Fruit fly (Drosophila melanogaster): ENCODE data around the gene Dph4.
A peak's percentile ranks its signal among the peaks of the same experiment; 100 is the strongest.

The Dph4 gene

dm6 chr3R:5587863-5588519 is 35.9 kb downstream of the Dph4 start, which contains the start of gene CG2926 (continued):
- no peak for TF ChIP-seq Hand (GFP tag; optimal IDR thresholded peaks at IDR 0.05)
- peak; percentile 68 for TF ChIP-seq CG2129 (GFP tag; IDR thresholded peaks at IDR 0.05; ENCODE audit: partially characterized antibody)
- TF ChIP-seq insv (GFP tag; optimal IDR thresholded peaks at IDR 0.05), result peak in 1 of 2 experiments; percentile 48
- TF ChIP-seq ham (GFP tag; IDR thresholded peaks at IDR 0.05), result no peak
- TF ChIP-seq Eip74EF (GFP tag; optimal IDR thresholded peaks at IDR 0.05), result no peak
- peak; percentile 40 for TF ChIP-seq fu2 (GFP tag; optimal IDR thresholded peaks at IDR 0.05)
- no peak for TF ChIP-seq CG12219 (GFP tag; optimal IDR thresholded peaks at IDR 0.05)
- no peak for TF ChIP-seq CG11093 (GFP tag; IDR thresholded peaks at IDR 0.05)
- no peak for TF ChIP-seq CG8290 (GFP tag; optimal IDR thresholded peaks at IDR 0.05)
- TF ChIP-seq CG8290 (tag; optimal IDR thresholded peaks at IDR 0.05), result no peak
- no peak for TF ChIP-seq CG3726 (GFP tag; IDR thresholded peaks at IDR 0.05)
- TF ChIP-seq al (GFP tag; IDR thresholded peaks at IDR 0.05), result peak; percentile 37; the same call in 1 of the 2 replicates
- TF ChIP-seq Sry-β (GFP tag; optimal IDR thresholded peaks at IDR 0.05), result no peak
- TF ChIP-seq kah (GFP tag; optimal IDR thresholded peaks at IDR 0.05), result no peak
- no peak for TF ChIP-seq CG14050 (GFP tag; IDR thresholded peaks at IDR 0.05)
- TF ChIP-seq aop (GFP tag; IDR thresholded peaks at IDR 0.05), result no peak
- TF ChIP-seq gfzf (GFP tag; optimal IDR thresholded peaks at IDR 0.05), result peak; percentile 26
- TF ChIP-seq CG10321 (GFP tag; IDR thresholded peaks at IDR 0.05), result no peak
- TF ChIP-seq CG4424 (GFP tag; optimal IDR thresholded peaks at IDR 0.05), result no peak
- peak; percentile 37 for TF ChIP-seq nmo (GFP tag; optimal IDR thresholded peaks at IDR 0.05)
- TF ChIP-seq CG12104 (GFP tag; optimal IDR thresholded peaks at IDR 0.05), result no peak
- TF ChIP-seq Neu2 (GFP tag; optimal IDR thresholded peaks at IDR 0.05; ENCODE audit: borderline replicate concordance), result no peak
- peak; percentile 63 for TF ChIP-seq CG15514 (GFP tag; optimal IDR thresholded peaks at IDR 0.05)
- peak; percentile 35 for TF ChIP-seq CG17912 (GFP tag; optimal IDR thresholded peaks at IDR 0.05)
- no peak for TF ChIP-seq sisA (GFP tag; IDR thresholded peaks at IDR 0.05)
- no peak for TF ChIP-seq exex (tag; optimal IDR thresholded peaks at IDR 0.05)
- no peak for TF ChIP-seq CG3065 (GFP tag; optimal IDR thresholded peaks at IDR 0.05)
- TF ChIP-seq shn (GFP tag; optimal IDR thresholded peaks at IDR 0.05), result peak; percentile 58
- TF ChIP-seq H15 (GFP tag; IDR thresholded peaks at IDR 0.05), result no peak; the same call in 2 of the 3 replicates
- TF ChIP-seq run (tag; optimal IDR thresholded peaks at IDR 0.05), result no peak
- no peak for TF ChIP-seq CG17568 (GFP tag; optimal IDR thresholded peaks at IDR 0.05)
- TF ChIP-seq ab (GFP tag; optimal IDR thresholded peaks at IDR 0.05), result no peak
- peak; percentile 72 for TF ChIP-seq E2f2 (GFP tag; IDR thresholded peaks at IDR 0.05)
- no peak for TF ChIP-seq bcd (GFP tag; optimal IDR thresholded peaks at IDR 0.05)
- TF ChIP-seq rib (GFP tag; IDR thresholded peaks at IDR 0.05), result peak; percentile 57
- no peak for TF ChIP-seq Lim3 (GFP tag; IDR thresholded peaks at IDR 0.05)
- TF ChIP-seq CG31388 (GFP tag; optimal IDR thresholded peaks at IDR 0.05), result no peak
- peak; percentile 79 for TF ChIP-seq CG9932 (GFP tag; IDR thresholded peaks at IDR 0.05)
- TF ChIP-seq Max (GFP tag; optimal IDR thresholded peaks at IDR 0.05), result no peak
- TF ChIP-seq CG4282 (GFP tag; optimal IDR thresholded peaks at IDR 0.05), result peak; percentile 15
- peak; percentile 42; the same call in 1 of the 2 replicates for TF ChIP-seq CG3847 (GFP tag; IDR thresholded peaks at IDR 0.05)
- no peak for TF ChIP-seq CG10147 (GFP tag; optimal IDR thresholded peaks at IDR 0.05)
- TF ChIP-seq Atf-2 (GFP tag; optimal IDR thresholded peaks at IDR 0.05), result peak; percentile 19
- TF ChIP-seq tio (GFP tag; optimal IDR thresholded peaks at IDR 0.05), result no peak
- no peak for TF ChIP-seq CG7987 (GFP tag; optimal IDR thresholded peaks at IDR 0.05)
- 0 out of 2 replicates have a peak, but pooled peaks have one; percentile 5 for TF ChIP-seq Ada2b (GFP tag; IDR thresholded peaks at IDR 0.05)
- TF ChIP-seq CG6175 (GFP tag; IDR thresholded peaks at IDR 0.05), result no peak
- peak; percentile 91 for TF ChIP-seq ato (GFP tag; IDR thresholded peaks at IDR 0.05; ENCODE audit: partially characterized antibody)
- no peak for TF ChIP-seq CG17359 (tag; optimal IDR thresholded peaks at IDR 0.05)
- no peak for TF ChIP-seq wor (GFP tag; IDR thresholded peaks at IDR 0.05)
- TF ChIP-seq Dip3 (GFP tag; optimal IDR thresholded peaks at IDR 0.05), result no peak
